Fruit fly (Drosophila melanogaster): ENCODE results near the gene TrissinR.
A peak's percentile ranks its signal among the peaks of the same experiment; 100 is the strongest.

The TrissinR gene

DNA sequence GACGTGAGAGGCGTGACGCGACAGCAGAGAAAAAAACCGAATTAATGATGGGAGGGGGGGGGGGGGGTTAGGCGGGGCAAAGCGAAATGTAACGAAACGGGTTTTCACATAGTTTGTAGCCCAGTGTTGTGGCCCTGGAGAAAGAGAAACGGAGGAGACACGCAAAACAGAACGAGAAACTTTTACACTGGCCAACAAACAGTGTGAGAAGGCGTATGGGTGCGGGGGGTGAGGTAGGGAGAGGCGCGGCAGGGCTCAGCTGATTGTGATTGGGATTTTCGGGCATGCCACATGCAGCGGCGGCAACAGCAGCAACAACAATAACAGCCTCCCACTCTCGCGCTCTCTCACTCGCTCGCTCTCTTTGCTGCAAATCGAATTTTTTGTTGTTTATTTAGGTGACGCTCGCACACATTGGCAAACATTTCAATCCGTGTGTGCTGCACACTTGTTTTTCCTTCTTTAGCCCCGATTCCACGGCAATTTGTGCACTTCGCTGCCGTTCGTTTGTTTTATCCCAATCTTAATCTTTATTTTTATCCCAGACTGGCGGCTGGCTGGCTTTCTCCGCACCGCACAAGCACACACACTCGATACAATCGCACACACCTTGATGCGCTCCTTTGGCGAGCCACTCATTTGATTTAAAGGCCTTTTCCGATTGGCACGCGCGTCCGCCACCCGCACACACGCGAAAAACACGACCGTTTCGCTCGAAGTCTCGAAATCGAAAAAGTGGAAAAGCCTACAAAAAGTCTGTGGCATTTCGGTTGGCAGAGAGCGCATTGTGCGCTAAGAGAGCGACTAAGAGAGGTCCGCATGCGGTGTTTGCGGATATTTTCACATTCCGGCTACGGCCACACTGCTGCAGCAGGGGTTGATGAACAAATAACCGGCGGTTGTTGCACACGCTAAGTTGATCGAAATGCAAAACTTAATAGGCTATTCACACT lies 24.1 kb upstream of the TrissinR start, which contains the start of gene CG9171 (continued):
- TF ChIP-seq twi (tag; optimal IDR thresholded peaks at IDR 0.05) (no peak), Nf-YA (GFP tag; IDR thresholded peaks at IDR 0.05) (no peak; the same call in 1 of the 2 replicates), NC2α (GFP tag; optimal IDR thresholded peaks at IDR 0.05) (no peak), CG17829 (tag; optimal IDR thresholded peaks at IDR 0.05) (peak; percentile 37), pnt (GFP tag; optimal IDR thresholded peaks at IDR 0.05) (no peak), Side (GFP tag; optimal IDR thresholded peaks at IDR 0.05) (peak; percentile 32), CG15601 (tag; optimal IDR thresholded peaks at IDR 0.05) (peak; percentile 24), CG13287 (GFP tag; IDR thresholded peaks at IDR 0.05; ENCODE audit: partially characterized antibody) (peak; percentile 50), usp (GFP tag; optimal IDR thresholded peaks at IDR 0.05) (no peak), CG14965 (GFP tag; optimal IDR thresholded peaks at IDR 0.05; ENCODE audit: borderline replicate concordance) (no peak), tx (GFP tag; optimal IDR thresholded peaks at IDR 0.05) (no peak), CG12071 (GFP tag; optimal IDR thresholded peaks at IDR 0.05) (no peak), zfh2 (GFP tag; optimal IDR thresholded peaks at IDR 0.05) (no peak), CG18619 (GFP tag; optimal IDR thresholded peaks at IDR 0.05) (no peak), CG12104 (GFP tag; optimal IDR thresholded peaks at IDR 0.05) (no peak), CG18011 (GFP tag; optimal IDR thresholded peaks at IDR 0.05) (no peak), shn (GFP tag; optimal IDR thresholded peaks at IDR 0.05) (no peak), CG13123 (GFP tag; optimal IDR thresholded peaks at IDR 0.05) (peak; percentile 38), slbo (GFP tag; IDR thresholded peaks at IDR 0.05) (peak; percentile 41), CG2889 (GFP tag; IDR thresholded peaks at IDR 0.05) (peak; percentile 96), CkIIα-i1 (GFP tag; IDR thresholded peaks at IDR 0.05) (no peak), ab (GFP tag; optimal IDR thresholded peaks at IDR 0.05) (no peak), CG9932 (GFP tag; IDR thresholded peaks at IDR 0.05) (peak; percentile 65), tgo (GFP tag; IDR thresholded peaks at IDR 0.05) (peak; percentile 14; the same call in 1 of the 3 replicates), CG3847 (GFP tag; IDR thresholded peaks at IDR 0.05) (peak; percentile 68), Sox102F (GFP tag; optimal IDR thresholded peaks at IDR 0.05) (peak; percentile 24), B-H2 (GFP tag; optimal IDR thresholded peaks at IDR 0.05) (peak; percentile 45), h (optimal IDR thresholded peaks at IDR 0.05) (no peak), CG6175 (GFP tag; IDR thresholded peaks at IDR 0.05) (peak; percentile 94), CG6689 (GFP tag; IDR thresholded peaks at IDR 0.05) (no peak), CG18262 (tag; optimal IDR thresholded peaks at IDR 0.05) (no peak), Blimp-1 (GFP tag; optimal IDR thresholded peaks at IDR 0.05) (no peak), so (GFP tag; IDR thresholded peaks at IDR 0.05) (peak; percentile 31; the same call in 1 of the 3 replicates), Sry-δ (GFP tag; optimal IDR thresholded peaks at IDR 0.05) (peak; percentile 49), Myb (GFP tag; optimal IDR thresholded peaks at IDR 0.05) (peak; percentile 43), gro (GFP tag; optimal IDR thresholded peaks at IDR 0.05) (peak; percentile 55), dmrt99B (tag; optimal IDR thresholded peaks at IDR 0.05) (peak; percentile 14), lola (GFP tag; optimal IDR thresholded peaks at IDR 0.05) (peak in 1 of 3 experiments; percentile 96), CG7745 (tag; optimal IDR thresholded peaks at IDR 0.05) (no peak), bab2 (GFP tag; optimal IDR thresholded peaks at IDR 0.05) (peak; percentile 8), CG16779 (GFP tag; IDR thresholded peaks at IDR 0.05) (peak; percentile 65), hth (optimal IDR thresholded peaks at IDR 0.05) (no peak), inv (GFP tag; IDR thresholded peaks at IDR 0.05; ENCODE audit: partially characterized antibody) (no peak; the same call in 1 of the 2 replicates), Ada2b (GFP tag; IDR thresholded peaks at IDR 0.05) (0 out of 2 replicates have a peak, but pooled peaks have one; percentile 14), CG17612 (GFP tag; IDR thresholded peaks at IDR 0.05) (no peak), ranshi (GFP tag; IDR thresholded peaks at IDR 0.05) (0 out of 2 replicates have a peak, but pooled peaks have one; percentile 29), CG43689 (GFP tag; IDR thresholded peaks at IDR 0.05) (no peak), Hr3 (GFP tag; optimal IDR thresholded peaks at IDR 0.05) (no peak), dan (GFP tag; IDR thresholded peaks at IDR 0.05) (no peak), Vsx1 (GFP tag; optimal IDR thresholded peaks at IDR 0.05) (peak; percentile 24)
